Worm (Caenorhabditis elegans) whole organism, young adult: ENCODE results near the gene srv-14.
A peak's percentile ranks its signal among the peaks of the same experiment; 100 is the strongest.

Experiments
- B0019.2 ChIP-seq: fragments of 200-800 bp; sonication (Bioruptor generic); conservative IDR thresholded peaks from 2 replicates; pipeline ENCODE4 v1.3.6; 2022; ENCODE audit warnings: missing genetic modification reagents, missing genetic modification characterization, missing compliant biosample characterization
- C17E4.6 ChIP-seq: fragments of 200-800 bp; sonication (Bioruptor generic); IDR thresholded peaks from 2 replicates; pipeline ENCODE4 v1.3.6; 2022; ENCODE audit warnings: missing genetic modification reagents, missing genetic modification characterization, missing compliant biosample characterization
- D2030.7 ChIP-seq: fragments of 200-800 bp; sonication (Bioruptor generic); IDR thresholded peaks from 2 replicates; pipeline ENCODE4 v1.3.6; 2022; ENCODE audit warnings: missing genetic modification reagents, missing genetic modification characterization, missing compliant biosample characterization
- F10E7.11 ChIP-seq: sonication (generic microtip); optimal IDR thresholded peaks from 2 replicates; lab custom pipeline; 2017; ENCODE audit warnings: mild to moderate bottlenecking, missing genetic modification characterization, moderate library complexity, missing compliant biosample characterization
- F37B4.10 ChIP-seq: fragments of 200-800 bp; sonication (Bioruptor generic); IDR thresholded peaks from 2 replicates; pipeline ENCODE4 v1.3.6; 2022; ENCODE audit warnings: missing genetic modification characterization, missing compliant biosample characterization
- F49E8.2 ChIP-seq: sonication (generic microtip); optimal IDR thresholded peaks from 3 replicates; lab custom pipeline; 2017; ENCODE audit warnings: missing genetic modification characterization, mild to moderate bottlenecking, missing compliant biosample characterization, antibody characterized with exemption, moderate library complexity; ENCODE audit not compliant: insufficient read depth
- F52B5.7 ChIP-seq: sonication (generic microtip); optimal IDR thresholded peaks from 2 replicates; lab custom pipeline; 2016; ENCODE audit warnings: mild to moderate bottlenecking, missing genetic modification characterization, missing compliant biosample characterization
- F57C9.4 ChIP-seq: sonication (generic microtip); optimal IDR thresholded peaks from 2 replicates; lab custom pipeline; 2017; ENCODE audit warnings: mild to moderate bottlenecking, missing genetic modification characterization, missing compliant biosample characterization
- Y53G8AR.9 ChIP-seq: fragments of 200-800 bp; sonication (Bioruptor generic); conservative IDR thresholded peaks from 2 replicates; pipeline ENCODE4 v1.3.6; 2022; ENCODE audit warnings: missing genetic modification reagents, missing genetic modification characterization, missing compliant biosample characterization
- Y95B8A.8 ChIP-seq: fragments of 200-800 bp; sonication (Bioruptor generic); IDR thresholded peaks from 2 replicates; pipeline ENCODE4 v1.3.6; 2022; ENCODE audit warnings: missing genetic modification reagents, missing genetic modification characterization, missing compliant biosample characterization
- ZK185.1 ChIP-seq: sonication (generic microtip); optimal IDR thresholded peaks from 2 replicates; lab custom pipeline; 2016; ENCODE audit warnings: mild to moderate bottlenecking, missing genetic modification characterization, missing compliant biosample characterization; ENCODE audit not compliant: poor library complexity, severe bottlenecking
- akir-1 ChIP-seq: fragments of 200-800 bp; sonication (Bioruptor generic); optimal IDR thresholded peaks from 2 replicates; lab custom pipeline; 2018; ENCODE audit warnings: mild to moderate bottlenecking, missing genetic modification characterization, moderate library complexity, missing compliant biosample characterization
- aptf-2 ChIP-seq: fragments of 200-800 bp; sonication (Bioruptor generic); conservative IDR thresholded peaks from 2 replicates; pipeline ENCODE4 v1.3.6; 2022; ENCODE audit warnings: missing genetic modification reagents, missing genetic modification characterization, missing compliant biosample characterization
- aptf-3 ChIP-seq: fragments of 200-800 bp; sonication (Bioruptor generic); IDR thresholded peaks from 2 replicates; pipeline ENCODE4 v1.3.6; 2022; ENCODE audit warnings: missing genetic modification characterization, missing compliant biosample characterization
- attf-5 ChIP-seq: fragments of 200-800 bp; sonication (Bioruptor generic); optimal IDR thresholded peaks from 2 replicates; lab custom pipeline; 2018; ENCODE audit warnings: mild to moderate bottlenecking, missing genetic modification characterization, missing compliant biosample characterization
- bed-1 ChIP-seq: fragments of 200-800 bp; sonication (Bioruptor generic); IDR thresholded peaks from 2 replicates; pipeline ENCODE4 v1.3.6; 2022; ENCODE audit warnings: missing genetic modification reagents, missing genetic modification characterization, missing compliant biosample characterization
- bed-2 ChIP-seq: fragments of 200-800 bp; sonication (Bioruptor generic); IDR thresholded peaks from 2 replicates; pipeline ENCODE4 v1.3.6; 2022; ENCODE audit warnings: missing genetic modification reagents, missing genetic modification characterization, missing compliant biosample characterization
- ceh-27 ChIP-seq: fragments of 200-800 bp; sonication (Bioruptor generic); optimal IDR thresholded peaks from 2 replicates; lab custom pipeline; 2018; ENCODE audit warnings: mild to moderate bottlenecking, missing genetic modification characterization, moderate library complexity, missing compliant biosample characterization
- dox-1 ChIP-seq: fragments of 200-800 bp; sonication (Bioruptor generic); IDR thresholded peaks from 2 replicates; pipeline ENCODE4 v1.3.6; 2022; ENCODE audit warnings: missing genetic modification reagents, missing genetic modification characterization, missing compliant biosample characterization
- dpff-1 ChIP-seq: sonication (generic microtip); optimal IDR thresholded peaks from 2 replicates; lab custom pipeline; 2017; ENCODE audit warnings: mild to moderate bottlenecking, missing genetic modification characterization, missing compliant biosample characterization
- egl-18 ChIP-seq: fragments of 200-800 bp; sonication (Bioruptor generic); IDR thresholded peaks from 2 replicates; pipeline ENCODE4 v1.3.6; 2022; ENCODE audit warnings: missing genetic modification reagents, missing genetic modification characterization, missing compliant biosample characterization
- egrh-3 ChIP-seq: fragments of 200-800 bp; sonication (Bioruptor generic); IDR thresholded peaks from 2 replicates; pipeline ENCODE4 v1.3.6; 2022; ENCODE audit warnings: missing genetic modification reagents, missing genetic modification characterization, missing compliant biosample characterization
- ekl-4 ChIP-seq: fragments of 200-800 bp; sonication (Bioruptor generic); IDR thresholded peaks from 2 replicates; pipeline ENCODE4 v1.3.6; 2022; ENCODE audit warnings: missing genetic modification reagents, missing genetic modification characterization, missing compliant biosample characterization
- hlh-12 ChIP-seq: sonication (generic microtip); optimal IDR thresholded peaks from 2 replicates; lab custom pipeline; 2016; ENCODE audit warnings: missing genetic modification characterization, missing compliant biosample characterization
- hlh-26 ChIP-seq: fragments of 200-800 bp; sonication (Bioruptor generic); conservative IDR thresholded peaks from 2 replicates; pipeline ENCODE4 v1.3.6; 2022; ENCODE audit warnings: missing genetic modification reagents, missing genetic modification characterization, missing compliant biosample characterization
- hmg-20 ChIP-seq: fragments of 200-800 bp; sonication (Bioruptor generic); IDR thresholded peaks from 2 replicates; pipeline ENCODE4 v1.3.6; 2022; ENCODE audit warnings: missing genetic modification reagents, missing genetic modification characterization, missing compliant biosample characterization
- hrde-1 ChIP-seq: sonication (generic microtip); optimal IDR thresholded peaks from 2 replicates; lab custom pipeline; 2016; ENCODE audit warnings: missing genetic modification characterization, mild to moderate bottlenecking, missing compliant biosample characterization, moderate library complexity, missing genotype, missing genetic modification reagents, borderline replicate concordance
- let-607 ChIP-seq, 2 experiments: fragments of 200-800 bp in 1 of 2; sonication (Bioruptor generic) in 1 of 2; sonication (generic microtip) in 1 of 2; optimal IDR thresholded peaks; 2 replicates each; lab custom pipeline; 2016 to 2018; ENCODE audit warnings: mild to moderate bottlenecking in 2 of 2, missing compliant biosample characterization in 2 of 2, missing genetic modification characterization in 2 of 2, moderate library complexity in 2 of 2, missing genotype in 1 of 2
- lin-26 ChIP-seq: fragments of 200-800 bp; sonication (Bioruptor generic); IDR thresholded peaks from 2 replicates; pipeline ENCODE4 v1.3.6; 2022; ENCODE audit warnings: missing genetic modification reagents, missing genetic modification characterization, missing compliant biosample characterization
- lin-40 ChIP-seq: sonication (generic microtip); optimal IDR thresholded peaks from 2 replicates; lab custom pipeline; 2016; ENCODE audit warnings: missing genetic modification characterization, mild to moderate bottlenecking, missing compliant biosample characterization, missing genotype, missing genetic modification reagents
- mcd-1 ChIP-seq: fragments of 200-800 bp; sonication (Bioruptor generic); IDR thresholded peaks from 2 replicates; pipeline ENCODE4 v1.3.6; 2022; ENCODE audit warnings: missing genetic modification reagents, missing genetic modification characterization, missing compliant biosample characterization
- mes-4 ChIP-seq: sonication (generic microtip); optimal IDR thresholded peaks from 2 replicates; lab custom pipeline; 2016; ENCODE audit warnings: missing genotype, missing genetic modification characterization, missing compliant biosample characterization
- nhr-80 ChIP-seq: sonication (generic microtip); optimal IDR thresholded peaks from 2 replicates; lab custom pipeline; 2016; ENCODE audit warnings: missing genetic modification characterization, missing compliant biosample characterization
- nhr-90 ChIP-seq: sonication (generic microtip); optimal IDR thresholded peaks from 2 replicates; lab custom pipeline; 2016; ENCODE audit warnings: missing genotype, mild to moderate bottlenecking, missing genetic modification characterization, missing compliant biosample characterization
- rpc-1 ChIP-seq, 2 experiments: fragments of 150-350 bp in 1 of 2; sonication (generic microtip) in 1 of 2; optimal IDR thresholded peaks; 2 replicates each; lab custom pipeline; 2014 to 2018; ENCODE audit warnings: missing biosample characterization in 1 of 2, missing genetic modification characterization in 1 of 2, missing genetic modification reagents in 1 of 2, missing genotype in 1 of 2
- snpc-3.4 ChIP-seq: sonication (generic microtip); optimal IDR thresholded peaks from 2 replicates; lab custom pipeline; 2017; ENCODE audit warnings: missing genetic modification characterization, mild to moderate bottlenecking, missing compliant biosample characterization, antibody characterized with exemption, moderate library complexity, missing genotype, missing genetic modification reagents
- snpc-4 ChIP-seq, 5 experiments: fragments of 150-350 bp in 1 of 5; sonication (generic microtip) in 4 of 5; optimal IDR thresholded peaks; 2 replicates each; lab custom pipeline; 2014 to 2018; ENCODE audit warnings: missing genetic modification characterization in 5 of 5, missing biosample characterization in 3 of 5, antibody characterized with exemption in 2 of 5, mild to moderate bottlenecking in 2 of 5, missing compliant biosample characterization in 2 of 5, missing genotype in 2 of 5, moderate library complexity in 2 of 5, missing genetic modification reagents in 1 of 5
- somi-1 ChIP-seq: fragments of 200-800 bp; sonication (Bioruptor generic); optimal IDR thresholded peaks from 2 replicates; lab custom pipeline; 2018; ENCODE audit warnings: mild to moderate bottlenecking, missing genetic modification characterization, missing compliant biosample characterization
- tbp1 ChIP-seq: fragments of 200-800 bp; sonication (Bioruptor generic); optimal IDR thresholded peaks from 2 replicates; lab custom pipeline; 2018; ENCODE audit warnings: mild to moderate bottlenecking, missing genetic modification characterization, missing compliant biosample characterization
- tlf-1 ChIP-seq: fragments of 200-800 bp; sonication (Bioruptor generic); optimal IDR thresholded peaks from 2 replicates; lab custom pipeline; 2018; ENCODE audit warnings: mild to moderate bottlenecking, missing genetic modification characterization, missing compliant biosample characterization
- zfh-2 ChIP-seq: fragments of 200-800 bp; sonication (Bioruptor generic); conservative IDR thresholded peaks from 2 replicates; pipeline ENCODE4 v1.3.6; 2022; ENCODE audit warnings: missing genetic modification reagents, missing genetic modification characterization, missing compliant biosample characterization
- zim-3 ChIP-seq: sonication (generic microtip); optimal IDR thresholded peaks from 2 replicates; lab custom pipeline; 2017; ENCODE audit warnings: mild to moderate bottlenecking, missing genetic modification characterization, moderate library complexity, missing compliant biosample characterization
- ztf-25 ChIP-seq: fragments of 200-800 bp; sonication (Bioruptor generic); IDR thresholded peaks from 2 replicates; pipeline ENCODE4 v1.3.6; 2022; ENCODE audit warnings: missing genetic modification reagents, missing genetic modification characterization, missing compliant biosample characterization
- ztf-26 ChIP-seq: sonication (generic microtip); optimal IDR thresholded peaks from 2 replicates; lab custom pipeline; 2017; ENCODE audit warnings: missing genetic modification characterization, missing compliant biosample characterization

Gene srv-14

ce11 chrIV:15930694-15931093, 36.7 kb upstream of the srv-14 start:
- TF ChIP-seq hmg-20 (GFP tag; lab: Robert Waterston, UW), result no peak
- no peak for TF ChIP-seq Y95B8A.8 (GFP tag; lab: Robert Waterston, UW)
- TF ChIP-seq F10E7.11, result no peak
- TF ChIP-seq F37B4.10, result no peak
- TF ChIP-seq lin-40, result no peak
- TF ChIP-seq aptf-3, result no peak
- no peak for TF ChIP-seq Y53G8AR.9 (GFP tag; lab: Robert Waterston, UW)
- TF ChIP-seq ZK185.1 (tag; lab: Kevin White, UChicago), result no peak
- no peak for TF ChIP-seq nhr-80 (tag; lab: Kevin White, UChicago)
- no peak for TF ChIP-seq bed-2
- TF ChIP-seq dpff-1, result no peak
- TF ChIP-seq egrh-3, result no peak
- no peak for TF ChIP-seq zfh-2 (GFP tag; lab: Robert Waterston, UW)
- no peak for TF ChIP-seq ceh-27
- TF ChIP-seq bed-1 (GFP tag; lab: Robert Waterston, UW), result no peak
- TF ChIP-seq, all 124 proteins: peak for 0

ce11 chrIV:15930281-15930680, 36.2 kb upstream of the srv-14 start, which contains the start of gene Y105C5B.9:
Gene Y105C5B.9 (plus strand): TSS chrIV:15930581.
- TF ChIP-seq F52B5.7 (tag; lab: Kevin White, UChicago) (no peak), lin-26 (no peak), D2030.7 (GFP tag; lab: Robert Waterston, UW) (no peak), aptf-2 (no peak), F57C9.4 (tag; lab: Kevin White, UChicago) (no peak), dox-1 (GFP tag; lab: Robert Waterston, UW) (no peak), aptf-3 (no peak), zim-3 (no peak), nhr-90 (tag; lab: Kevin White, UChicago) (no peak), hrde-1 (tag; lab: Kevin White, UChicago) (no peak), F49E8.2 (tag; lab: Kevin White, UChicago) (no peak), attf-5 (no peak), snpc-3.4 (tag; lab: Kevin White, UChicago) (no peak), hmg-20 (GFP tag; lab: Robert Waterston, UW) (no peak), egl-18 (GFP tag; lab: Robert Waterston, UW) (no peak), mes-4 (tag; lab: Kevin White, UChicago) (no peak), B0019.2 (no peak), hlh-26 (GFP tag; lab: Robert Waterston, UW) (no peak)

ce11 chrIV:15929831-15930230, 35.8 kb upstream of the srv-14 start:
- TF ChIP-seq C17E4.6 (GFP tag; lab: Robert Waterston, UW) (no peak), nhr-80 (tag; lab: Kevin White, UChicago) (peak; percentile 68), ztf-26 (tag; lab: Kevin White, UChicago) (peak; percentile 8), hmg-20 (GFP tag; lab: Robert Waterston, UW) (no peak), ekl-4 (GFP tag; lab: Robert Waterston, UW) (no peak), mcd-1 (no peak), hlh-26 (GFP tag; lab: Robert Waterston, UW) (no peak), hlh-12 (no peak), somi-1 (GFP tag; lab: Kevin White, UChicago) (no peak), tbp1 (peak; percentile 38), rpc-1 (optimal IDR thresholded peaks at IDR 0.05; lab: Kevin White, UChicago) (no peak), rpc-1 (tag; optimal IDR thresholded peaks at IDR 0.05; lab: Kevin White, UChicago) (no peak), akir-1 (GFP tag; lab: Kevin White, UChicago) (no peak), tlf-1 (GFP tag; lab: Kevin White, UChicago) (no peak), let-607 (tag; optimal IDR thresholded peaks at IDR 0.05; lab: Kevin White, UChicago) (peak; percentile 67 to 84), snpc-4 (GFP tag; optimal IDR thresholded peaks at IDR 0.05; lab: Kevin White, UChicago) (no peak), snpc-4 (tag; optimal IDR thresholded peaks at IDR 0.05; lab: Kevin White, UChicago) (peak in 2 of 4 experiments; percentile 19 to 32), ztf-25 (GFP tag; lab: Robert Waterston, UW) (no peak), zfh-2 (GFP tag; lab: Robert Waterston, UW) (no peak)
- TF ChIP-seq, all 124 proteins: peak for 5
